Worm (Caenorhabditis elegans): ENCODE measurements around the gene gcy-20.

DNA sequence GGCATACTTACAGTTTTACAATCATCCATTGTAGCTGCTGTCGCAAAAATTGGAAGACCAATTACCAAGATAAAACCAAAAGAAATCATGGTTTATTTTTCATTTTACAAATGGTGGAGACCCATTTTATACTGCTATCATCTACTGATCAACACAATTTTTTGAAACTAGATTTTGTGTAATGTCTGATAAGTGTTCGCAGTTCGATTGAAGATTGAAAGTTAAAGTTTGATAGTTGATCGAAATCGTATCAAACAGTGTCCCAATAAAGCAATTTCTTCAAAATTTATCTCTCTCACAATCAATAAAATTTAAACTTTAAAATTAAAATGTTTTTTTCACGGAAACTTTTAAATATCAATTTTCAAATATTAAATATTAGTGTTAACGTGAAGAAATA is 17.5 kb upstream of the gcy-20 start, which contains the start of gene T13F3.6:
- TF ChIP-seq T23F11.4 (GFP tag; optimal IDR thresholded peaks at IDR 0.05) (no peak), rnt-1 (tag; optimal IDR thresholded peaks at IDR 0.05) (no peak), tbx-2 (tag; optimal IDR thresholded peaks at IDR 0.05) (no peak), F13H6.1 (tag; optimal IDR thresholded peaks at IDR 0.05) (no peak), fkh-6 (tag; optimal IDR thresholded peaks at IDR 0.05) (no peak), fkh-10 (GFP tag; optimal IDR thresholded peaks at IDR 0.05) (no peak), ceh-48 (tag; optimal IDR thresholded peaks at IDR 0.05) (no peak), nhr-232 (tag; optimal IDR thresholded peaks at IDR 0.05) (no peak), ttx-3 (tag; optimal IDR thresholded peaks at IDR 0.05) (no peak), pha-4 (tag; optimal IDR thresholded peaks at IDR 0.05) (no peak)

Measured in whole organism, late embryonic.